Fruit fly (Drosophila melanogaster): ENCODE results near the gene CG31142.

DNA sequence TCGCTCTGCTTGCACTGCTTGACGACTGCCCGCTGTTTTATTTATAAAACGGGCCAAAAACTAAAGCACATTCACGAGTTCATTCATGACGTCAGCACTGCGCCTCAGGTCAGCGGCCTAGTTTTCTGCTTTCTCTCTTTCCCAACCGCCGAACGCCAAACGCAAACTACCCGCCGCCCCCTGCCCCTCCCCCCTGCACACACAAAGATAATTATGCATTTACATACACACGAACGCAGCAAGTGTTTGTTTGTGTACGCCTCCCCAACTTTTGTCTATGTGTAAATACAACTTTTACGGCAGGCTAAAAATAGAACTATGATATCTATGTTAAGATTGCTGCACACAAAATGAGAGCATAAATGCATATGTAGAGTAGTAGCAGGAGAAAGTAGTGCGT is 42.2 kb downstream of the CG31142 start:
- TF ChIP-seq Nf-YC (tag; optimal IDR thresholded peaks at IDR 0.05) (no peak), abd-A (tag; optimal IDR thresholded peaks at IDR 0.05) (no peak), CG10209 (GFP tag; optimal IDR thresholded peaks at IDR 0.05) (no peak), HLH54F (GFP tag; optimal IDR thresholded peaks at IDR 0.05) (no peak), ash1 (GFP tag; optimal IDR thresholded peaks at IDR 0.05) (no peak), CG7357 (GFP tag; IDR thresholded peaks at IDR 0.05) (no peak), twi (tag; optimal IDR thresholded peaks at IDR 0.05) (no peak), lola (GFP tag; optimal IDR thresholded peaks at IDR 0.05) (no peak)

All from whole organism, embryonic.